Worm (Caenorhabditis elegans) whole organism, midembryonic: ENCODE data around the gene M03B6.3.

Experiments used
- T22C8.4 ChIP-seq: fragments of 200-800 bp; sonication (Bioruptor generic); IDR thresholded peaks from 2 replicates; pipeline ENCODE4 v1.3.6; 2022; ENCODE audit warnings: missing genetic modification characterization, missing compliant biosample characterization
- cog-1 ChIP-seq: sonication (generic microtip); optimal IDR thresholded peaks from 2 replicates; lab custom pipeline; 2016; ENCODE audit warnings: missing genetic modification characterization, missing compliant biosample characterization
- flt-1 ChIP-seq: fragments of 200-800 bp; sonication (Bioruptor generic); IDR thresholded peaks from 2 replicates; pipeline ENCODE4 v1.3.6; 2022; ENCODE audit warnings: missing genetic modification characterization, missing compliant biosample characterization
- klf-2 ChIP-seq: fragments of 200-800 bp; sonication (Bioruptor generic); conservative IDR thresholded peaks from 2 replicates; pipeline ENCODE4 v1.3.6; 2022; ENCODE audit warnings: missing genetic modification reagents, missing genetic modification characterization, missing compliant biosample characterization
- med-1 ChIP-seq: sonication (generic microtip); optimal IDR thresholded peaks from 2 replicates; lab custom pipeline; 2017; ENCODE audit warnings: missing genetic modification characterization, mild to moderate bottlenecking, missing compliant biosample characterization, antibody characterized with exemption, missing genetic modification reagents; ENCODE audit not compliant: insufficient read depth
- ref-1 ChIP-seq: fragments of 200-800 bp; sonication (Bioruptor generic); conservative IDR thresholded peaks from 2 replicates; pipeline ENCODE4 v1.3.6; 2022; ENCODE audit warnings: missing genetic modification reagents, missing genetic modification characterization, missing compliant biosample characterization
- tab-1 ChIP-seq: fragments of 200-800 bp; sonication (Bioruptor generic); IDR thresholded peaks from 2 replicates; pipeline ENCODE4 v1.3.6; 2022; ENCODE audit warnings: missing genetic modification characterization, missing compliant biosample characterization
- ztf-23 ChIP-seq: fragments of 200-800 bp; sonication (Bioruptor generic); IDR thresholded peaks from 2 replicates; pipeline ENCODE4 v1.3.6; 2022; ENCODE audit warnings: missing genetic modification reagents, missing genetic modification characterization, missing compliant biosample characterization
- ztf-29 ChIP-seq: fragments of 200-800 bp; sonication (Bioruptor generic); IDR thresholded peaks from 2 replicates; pipeline ENCODE4 v1.3.6; 2022; ENCODE audit warnings: missing genetic modification reagents, missing genetic modification characterization, missing compliant biosample characterization

The M03B6.3 gene

ce11 chrX:13864191-13864590 lies at the start of gene M03B6.3:
Gene M03B6.3 (minus strand): TSS chrX:13864292.
- TF ChIP-seq klf-2 (no peak), flt-1 (no peak), T22C8.4 (GFP tag; lab: Robert Waterston, UW) (no peak)

- TF ChIP-seq med-1 (GFP tag; lab: Kevin White, UChicago) (no peak), T22C8.4 (GFP tag; lab: Robert Waterston, UW) (no peak), cog-1 (tag; lab: Kevin White, UChicago) (no peak)
These were observed 49.5 kb upstream of the M03B6.3 start for ce11 chrX:13913641-13914040.

- TF ChIP-seq flt-1 (no peak), ref-1 (GFP tag; lab: Robert Waterston, UW) (no peak), ztf-23 (GFP tag; lab: Robert Waterston, UW) (no peak), T22C8.4 (GFP tag; lab: Robert Waterston, UW) (no peak), ztf-29 (no peak), klf-2 (no peak), tab-1 (no peak), med-1 (GFP tag; lab: Kevin White, UChicago) (no peak), cog-1 (tag; lab: Kevin White, UChicago) (no peak)
These were observed 45.8 kb upstream of the M03B6.3 start, which contains the start of gene Y26E6A.3 for ce11 chrX:13909850-13910249. Gene Y26E6A.3 (minus strand): TSS chrX:13909950.

ce11 chrX:13903769-13904168 lies 39.7 kb upstream of the M03B6.3 start:
- TF ChIP-seq ztf-23 (GFP tag; lab: Robert Waterston, UW): no peak
- TF ChIP-seq T22C8.4 (GFP tag; lab: Robert Waterston, UW): no peak
- TF ChIP-seq ref-1 (GFP tag; lab: Robert Waterston, UW): no peak
- TF ChIP-seq med-1 (GFP tag; lab: Kevin White, UChicago): no peak
- no peak for TF ChIP-seq ztf-29
- TF ChIP-seq klf-2: no peak
- TF ChIP-seq tab-1: no peak
- no peak for TF ChIP-seq cog-1 (tag; lab: Kevin White, UChicago)
- no peak for TF ChIP-seq flt-1

ce11 chrX:13903328-13903727 lies 39.2 kb upstream of the M03B6.3 start, which contains the start of gene sra-39:
Gene sra-39 (minus strand): TSS chrX:13903428.
- TF ChIP-seq cog-1 (tag; lab: Kevin White, UChicago) (no peak), ztf-23 (GFP tag; lab: Robert Waterston, UW) (no peak), flt-1 (no peak), med-1 (GFP tag; lab: Kevin White, UChicago) (no peak), T22C8.4 (GFP tag; lab: Robert Waterston, UW) (no peak), ztf-29 (no peak), klf-2 (no peak), ref-1 (GFP tag; lab: Robert Waterston, UW) (no peak), tab-1 (no peak)

- TF ChIP-seq T22C8.4 (GFP tag; lab: Robert Waterston, UW) (no peak), flt-1 (no peak), med-1 (GFP tag; lab: Kevin White, UChicago) (no peak), ztf-23 (GFP tag; lab: Robert Waterston, UW) (no peak), tab-1 (no peak), ztf-29 (no peak), klf-2 (no peak)
These were observed 36.0 kb upstream of the M03B6.3 start, which contains the start of gene sra-38 for ce11 chrX:13900047-13900446. Gene sra-38 (minus strand): TSS chrX:13900147.

ce11 chrX:13893256-13893655 lies 29.2 kb upstream of the M03B6.3 start, which contains the start of gene sra-37:
Gene sra-37 (minus strand): TSS chrX:13893356.
- TF ChIP-seq T22C8.4 (GFP tag; lab: Robert Waterston, UW) (no peak), flt-1 (no peak), ztf-23 (GFP tag; lab: Robert Waterston, UW) (no peak)

- TF ChIP-seq cog-1 (tag; lab: Kevin White, UChicago) (no peak), flt-1 (0 out of 2 replicates have a peak, but pooled peaks have one; percentile 33)
These were observed 22.1 kb upstream of the M03B6.3 start for ce11 chrX:13886195-13886594.

- TF ChIP-seq flt-1: no peak
- TF ChIP-seq ztf-29: no peak
- no peak for TF ChIP-seq klf-2
- TF ChIP-seq ztf-23 (GFP tag; lab: Robert Waterston, UW): no peak
- no peak for TF ChIP-seq T22C8.4 (GFP tag; lab: Robert Waterston, UW)
- no peak for TF ChIP-seq tab-1
These were observed 21.0 kb upstream of the M03B6.3 start for ce11 chrX:13885131-13885530.

ce11 chrX:13884157-13884556 lies 20.1 kb upstream of the M03B6.3 start:
- TF ChIP-seq ztf-23 (GFP tag; lab: Robert Waterston, UW): no peak
- no peak for TF ChIP-seq T22C8.4 (GFP tag; lab: Robert Waterston, UW)
- no peak for TF ChIP-seq ztf-29
- no peak for TF ChIP-seq flt-1
- no peak for TF ChIP-seq klf-2
- no peak for TF ChIP-seq ref-1 (GFP tag; lab: Robert Waterston, UW)
- no peak for TF ChIP-seq cog-1 (tag; lab: Kevin White, UChicago)
- TF ChIP-seq med-1 (GFP tag; lab: Kevin White, UChicago): no peak
- TF ChIP-seq tab-1: no peak

ce11 chrX:13882639-13883038 lies 18.5 kb upstream of the M03B6.3 start, which contains the start of gene hlb-1:
Gene hlb-1 (minus strand): TSS chrX:13882739.
- TF ChIP-seq ztf-23 (GFP tag; lab: Robert Waterston, UW) (0 out of 2 replicates have a peak, but pooled peaks have one; percentile 23), klf-2 (no peak), T22C8.4 (GFP tag; lab: Robert Waterston, UW) (no peak)
